Worm (Caenorhabditis elegans): ENCODE measurements around the gene fkh-3.
A peak's percentile ranks its signal among the peaks of the same experiment; 100 is the strongest.

- TF ChIP-seq nhr-102 (tag; optimal IDR thresholded peaks at IDR 0.05) (no peak), nhr-11 (tag; optimal IDR thresholded peaks at IDR 0.05) (peak; percentile 9), ceh-82 (tag; optimal IDR thresholded peaks at IDR 0.05) (no peak), tag-97 (GFP tag; IDR thresholded peaks at IDR 0.05) (no peak), lin-15B (tag; optimal IDR thresholded peaks at IDR 0.05) (no peak), unc-130 (GFP tag; optimal IDR thresholded peaks at IDR 0.05) (no peak), nhr-76 (tag; optimal IDR thresholded peaks at IDR 0.05) (no peak), ces-1 (GFP tag; optimal IDR thresholded peaks at IDR 0.05) (no peak)
These were observed 44.2 kb downstream of the fkh-3 start for ce11 chrX:13379072-13379471.

Data from whole organism, L4 larva.